Fruit fly (Drosophila melanogaster): ENCODE results near the gene CG4022.

DNA sequence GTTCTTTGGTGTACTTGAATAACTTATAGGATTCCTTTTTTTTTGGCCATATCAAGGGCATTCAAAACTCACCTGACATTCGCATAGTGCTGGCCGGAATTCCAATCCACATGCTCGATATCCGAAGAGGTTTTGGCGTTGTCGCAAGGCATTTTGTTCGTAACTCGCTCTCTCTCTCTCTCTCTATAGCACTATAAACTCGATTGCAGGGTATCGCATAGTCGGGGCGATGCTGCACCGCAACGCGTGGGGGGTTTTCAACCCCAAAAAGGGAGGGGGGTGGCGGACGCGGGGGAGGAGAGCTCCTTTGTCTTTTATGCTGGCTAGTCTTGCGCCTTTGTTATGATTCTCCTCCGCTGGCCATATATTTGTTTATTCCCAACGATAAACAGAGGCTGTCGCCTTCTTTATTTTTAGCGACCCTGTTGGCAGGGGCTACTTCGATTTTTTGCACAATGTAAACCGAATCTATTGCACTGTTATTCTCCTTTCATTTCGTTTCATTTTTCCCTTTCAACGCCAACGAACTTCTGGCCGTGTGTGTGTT lies 12.1 kb downstream of the CG4022 start:
- TF ChIP-seq lbe (GFP tag; optimal IDR thresholded peaks at IDR 0.05) (no peak), Sin3A (optimal IDR thresholded peaks at IDR 0.05) (no peak), CG13287 (GFP tag; IDR thresholded peaks at IDR 0.05; ENCODE audit: partially characterized antibody) (no peak), CG9437 (GFP tag; optimal IDR thresholded peaks at IDR 0.05) (no peak), Eip74EF (GFP tag; optimal IDR thresholded peaks at IDR 0.05) (no peak), gsb-n (tag; optimal IDR thresholded peaks at IDR 0.05) (no peak)

All from whole organism, embryonic.